Worm (Caenorhabditis elegans) whole organism, mixed stage, embryonic: ENCODE data around the gene C18D11.6.

Source experiments
- ces-1 ChIP-seq: fragments of 150-350 bp; optimal IDR thresholded peaks from 2 replicates; lab custom pipeline; 2014; ENCODE audit warnings: missing biosample characterization, missing genetic modification reagents, missing genetic modification characterization
- cnd-1 ChIP-seq: fragments of 200-800 bp; sonication (Bioruptor generic); optimal IDR thresholded peaks from 2 replicates; lab custom pipeline; 2018; ENCODE audit warnings: mild to moderate bottlenecking, missing genetic modification characterization, missing compliant biosample characterization
- elt-1 ChIP-seq: sonication (generic microtip); optimal IDR thresholded peaks from 2 replicates; lab custom pipeline; 2017; ENCODE audit warnings: missing genetic modification characterization, mild to moderate bottlenecking, missing compliant biosample characterization, antibody characterized with exemption, moderate library complexity, borderline replicate concordance; ENCODE audit not compliant: insufficient read depth
- mab-5 ChIP-seq: fragments of 150-350 bp; optimal IDR thresholded peaks from 2 replicates; lab custom pipeline; 2014; ENCODE audit warnings: missing biosample characterization, missing genetic modification characterization
- nhr-12 ChIP-seq: fragments of 150-350 bp; optimal IDR thresholded peaks from 2 replicates; lab custom pipeline; 2014; ENCODE audit warnings: missing biosample characterization, missing genetic modification characterization
- nhr-76 ChIP-seq: sonication (generic microtip); optimal IDR thresholded peaks from 2 replicates; lab custom pipeline; 2017; ENCODE audit warnings: missing biosample characterization, missing genetic modification characterization
- snpc-4 ChIP-seq: fragments of 150-350 bp; optimal IDR thresholded peaks from 2 replicates; lab custom pipeline; 2014; ENCODE audit warnings: missing biosample characterization, missing genetic modification characterization
- sptf-1 ChIP-seq: sonication (generic microtip); optimal IDR thresholded peaks from 2 replicates; lab custom pipeline; 2017; ENCODE audit warnings: mild to moderate bottlenecking, missing genetic modification characterization, moderate library complexity, missing compliant biosample characterization
- unc-62 ChIP-seq: fragments of 150-350 bp; optimal IDR thresholded peaks from 2 replicates; lab custom pipeline; 2014; ENCODE audit warnings: missing biosample characterization, missing genetic modification reagents, missing genetic modification characterization
- zip-8 ChIP-seq: fragments of 150-350 bp; optimal IDR thresholded peaks from 2 replicates; lab custom pipeline; 2014; ENCODE audit warnings: missing biosample characterization, missing genetic modification characterization

- TF ChIP-seq nhr-76 (tag; lab: Kevin White, UChicago) (no peak), ces-1 (GFP tag; lab: Kevin White, UChicago) (no peak), zip-8 (tag; lab: Kevin White, UChicago) (no peak), unc-62 (GFP tag; lab: Kevin White, UChicago) (no peak), elt-1 (tag; lab: Kevin White, UChicago) (no peak), sptf-1 (no peak), mab-5 (no peak), nhr-12 (tag; lab: Kevin White, UChicago) (no peak), snpc-4 (tag; lab: Kevin White, UChicago) (no peak), cnd-1 (tag; lab: Kevin White, UChicago) (no peak)
Measured at ce11 chrIII:11814653-11815052, 4.3 kb downstream of the C18D11.6 start.
